Worm (Caenorhabditis elegans) whole organism, early embryonic: ENCODE measurements around the gene epg-9.
A peak's percentile ranks its signal among the peaks of the same experiment; 100 is the strongest.

Experiments
- B0310.2 ChIP-seq: sonication (generic microtip); optimal IDR thresholded peaks from 2 replicates; lab custom pipeline; 2016; ENCODE audit warnings: mild to moderate bottlenecking, missing genetic modification characterization, missing compliant biosample characterization
- F13C5.2 ChIP-seq: sonication (generic microtip); optimal IDR thresholded peaks from 2 replicates; lab custom pipeline; 2017; ENCODE audit warnings: mild to moderate bottlenecking, missing genetic modification characterization, inconsistent platforms, missing compliant biosample characterization
- aly-1 ChIP-seq: sonication (generic microtip); optimal IDR thresholded peaks from 2 replicates; lab custom pipeline; 2016; ENCODE audit warnings: missing genetic modification characterization, missing compliant biosample characterization
- ama-1 ChIP-seq: fragments of 150-350 bp; optimal IDR thresholded peaks from 2 replicates; lab custom pipeline; 2014
- ceh-13 ChIP-seq: fragments of 200-800 bp; sonication (Bioruptor generic); optimal IDR thresholded peaks from 2 replicates; lab custom pipeline; 2018; ENCODE audit warnings: mild to moderate bottlenecking, missing genetic modification characterization, missing compliant biosample characterization
- ceh-36 ChIP-seq: sonication (generic microtip); optimal IDR thresholded peaks from 2 replicates; lab custom pipeline; 2016; ENCODE audit warnings: missing genetic modification characterization, inconsistent platforms, missing compliant biosample characterization
- ets-7 ChIP-seq: sonication (generic microtip); optimal IDR thresholded peaks from 2 replicates; lab custom pipeline; 2016; ENCODE audit warnings: missing genotype, missing genetic modification characterization, missing compliant biosample characterization
- flt-1 ChIP-seq: fragments of 200-800 bp; sonication (Bioruptor generic); IDR thresholded peaks from 2 replicates; pipeline ENCODE4 v1.3.6; 2022; ENCODE audit warnings: missing genetic modification characterization, missing compliant biosample characterization
- hmbx-1 ChIP-seq: sonication (generic microtip); optimal IDR thresholded peaks from 2 replicates; lab custom pipeline; 2016; ENCODE audit warnings: mild to moderate bottlenecking, missing genetic modification characterization, missing compliant biosample characterization
- hmg-4 ChIP-seq: fragments of 200-800 bp; sonication (Bioruptor generic); optimal IDR thresholded peaks from 2 replicates; lab custom pipeline; 2018; ENCODE audit warnings: mild to moderate bottlenecking, missing genetic modification characterization, missing compliant biosample characterization
- hnd-1 ChIP-seq: sonication (generic microtip); optimal IDR thresholded peaks from 2 replicates; lab custom pipeline; 2016; ENCODE audit warnings: missing genetic modification characterization, missing compliant biosample characterization
- pes-1 ChIP-seq: fragments of 200-800 bp; sonication (Bioruptor generic); IDR thresholded peaks from 2 replicates; pipeline ENCODE4 v1.3.6; 2022; ENCODE audit warnings: missing genetic modification reagents, missing genetic modification characterization, missing compliant biosample characterization
- scrt-1 ChIP-seq: fragments of 200-800 bp; sonication (Bioruptor generic); IDR thresholded peaks from 2 replicates; pipeline ENCODE4 v1.3.6; 2022; ENCODE audit warnings: missing genetic modification characterization, missing compliant biosample characterization
- sea-1 ChIP-seq: fragments of 200-800 bp; sonication (Bioruptor generic); conservative IDR thresholded peaks from 2 replicates; pipeline ENCODE4 v1.3.6; 2022; ENCODE audit warnings: missing genetic modification characterization, missing compliant biosample characterization
- tbx-11 ChIP-seq: fragments of 200-800 bp; sonication (Bioruptor generic); IDR thresholded peaks from 2 replicates; pipeline ENCODE4 v1.3.6; 2022; ENCODE audit warnings: missing genetic modification characterization, missing compliant biosample characterization
- tbx-37 ChIP-seq: fragments of 200-800 bp; sonication (Bioruptor generic); conservative IDR thresholded peaks from 2 replicates; pipeline ENCODE4 v1.3.6; 2022; ENCODE audit warnings: missing genetic modification reagents, missing genetic modification characterization, missing compliant biosample characterization
- tra-4 ChIP-seq: sonication (generic microtip); optimal IDR thresholded peaks from 2 replicates; lab custom pipeline; 2017; ENCODE audit warnings: missing genetic modification characterization, missing compliant biosample characterization

epg-9 gene

ce11 chrIV:2640950-2641349 is 40.0 kb downstream of the epg-9 start, which contains the start of the genes mdf-2 and nduv-3:
mdf-2 (minus strand) TSS chrIV:2641125.
nduv-3 (plus strand) TSS chrIV:2641310.
- TF ChIP-seq sea-1: no peak
- TF ChIP-seq B0310.2: no peak

DNA sequence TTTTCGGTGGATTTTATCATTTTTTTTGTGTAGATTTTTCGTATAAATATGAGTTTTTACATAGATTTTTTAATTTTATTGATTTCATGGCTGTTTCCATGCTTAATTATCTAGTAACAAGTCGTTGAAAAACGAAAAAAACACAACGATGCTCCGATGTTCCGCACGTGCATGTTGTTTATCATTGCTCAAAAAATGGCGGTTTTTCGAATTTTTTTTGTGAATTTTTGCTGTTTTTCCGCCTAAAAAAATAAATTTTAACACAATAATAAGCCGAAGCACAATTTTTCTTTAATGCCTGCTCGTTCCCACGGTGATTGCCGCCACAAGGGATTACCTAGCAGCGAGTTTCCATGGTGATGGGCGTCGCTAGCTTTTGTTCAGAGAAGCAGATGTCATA is 41.1 kb downstream of the epg-9 start:
- TF ChIP-seq hnd-1 (tag; lab: Kevin White, UChicago): no peak
- no peak for TF ChIP-seq hmbx-1 (tag; lab: Kevin White, UChicago)
- no peak for TF ChIP-seq F13C5.2 (tag; lab: Kevin White, UChicago)
- no peak for TF ChIP-seq tra-4 (tag; lab: Kevin White, UChicago)
- no peak for TF ChIP-seq ceh-36 (tag; lab: Kevin White, UChicago)
- TF ChIP-seq scrt-1 (GFP tag; lab: Robert Waterston, UW): no peak
- TF ChIP-seq flt-1 (GFP tag; lab: Robert Waterston, UW): no peak
- TF ChIP-seq ama-1: no peak
- TF ChIP-seq pes-1 (GFP tag; lab: Robert Waterston, UW): no peak

DNA sequence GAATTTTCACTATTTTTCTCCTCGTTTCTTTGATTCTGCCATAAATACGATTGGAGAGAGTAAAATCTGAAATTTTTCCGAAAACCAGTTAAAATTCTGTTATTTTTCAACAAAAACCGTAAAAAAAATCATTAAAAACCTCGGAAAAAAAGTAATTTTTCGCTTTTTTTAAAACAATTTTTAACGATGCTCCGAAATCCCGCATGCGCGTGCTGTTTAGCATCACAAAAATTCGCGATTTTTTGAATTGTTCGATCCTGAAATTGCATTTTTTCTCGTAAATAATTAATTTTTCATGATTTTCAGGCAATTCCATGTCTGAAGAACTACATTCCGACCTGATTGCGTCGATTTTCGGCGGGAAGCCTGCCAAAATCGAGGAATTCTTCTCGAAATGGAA is 41.7 kb downstream of the epg-9 start, which contains the start of gene ric-8:
Gene ric-8, plus strand, starts transcription at position 301 of the 400 bp plus-strand sequence.
- no peak for TF ChIP-seq scrt-1 (GFP tag; lab: Robert Waterston, UW)
- TF ChIP-seq flt-1 (GFP tag; lab: Robert Waterston, UW): no peak
- no peak for TF ChIP-seq ets-7 (tag; lab: Kevin White, UChicago)
- TF ChIP-seq ama-1: no peak

DNA sequence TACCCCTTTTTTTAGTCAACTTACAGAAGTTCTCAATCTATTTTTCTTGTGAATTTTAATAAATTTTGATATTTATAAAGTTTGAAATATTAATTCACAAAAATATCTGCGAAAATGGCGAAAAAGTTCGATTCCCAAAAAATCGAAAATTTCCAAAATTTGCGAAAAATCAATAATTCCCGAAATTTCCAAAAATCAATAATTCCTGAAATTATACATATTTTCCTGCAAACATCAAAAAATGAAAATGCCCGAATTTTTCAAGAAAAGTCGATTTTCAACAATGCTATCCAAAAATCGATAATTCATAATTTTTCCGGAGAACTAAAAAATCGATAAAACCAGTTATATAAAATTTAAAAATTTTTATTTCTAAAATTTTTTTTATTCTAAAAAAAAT is 49.1 kb downstream of the epg-9 start:
- TF ChIP-seq pes-1 (GFP tag; lab: Robert Waterston, UW): no peak
- TF ChIP-seq hnd-1 (tag; lab: Kevin White, UChicago): no peak
- TF ChIP-seq scrt-1 (GFP tag; lab: Robert Waterston, UW): no peak
- TF ChIP-seq hmg-4 (GFP tag; lab: Kevin White, UChicago): no peak
- TF ChIP-seq tra-4 (tag; lab: Kevin White, UChicago): no peak
- TF ChIP-seq tbx-11 (GFP tag; lab: Robert Waterston, UW): no peak
- TF ChIP-seq aly-1 (tag; lab: Kevin White, UChicago): no peak
- no peak for TF ChIP-seq ceh-13 (GFP tag; lab: Kevin White, UChicago)
- TF ChIP-seq ets-7 (tag; lab: Kevin White, UChicago): no peak
- no peak for TF ChIP-seq sea-1
- TF ChIP-seq tbx-37 (GFP tag; lab: Robert Waterston, UW): no peak

DNA sequence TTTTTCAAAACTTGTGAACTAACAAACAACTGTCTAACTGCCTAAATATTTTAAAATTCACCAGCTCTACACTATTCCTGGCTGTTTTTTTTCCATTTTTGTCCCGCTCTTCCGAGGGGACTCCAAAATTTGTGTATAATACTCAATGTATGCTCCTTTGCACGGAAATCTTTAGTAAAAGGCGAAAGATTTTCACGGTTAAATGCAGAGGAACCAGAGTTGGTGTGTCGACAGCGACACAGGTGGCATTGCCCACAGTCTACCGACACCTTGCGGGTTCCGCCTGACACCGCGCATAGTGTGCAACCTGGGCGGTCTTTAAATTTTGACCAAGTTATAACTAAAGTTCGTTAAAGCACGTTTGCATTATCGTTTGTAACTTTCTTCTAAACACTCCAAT is 54.0 kb downstream of the epg-9 start:
- TF ChIP-seq sea-1: no peak
- TF ChIP-seq hnd-1 (tag; lab: Kevin White, UChicago): no peak
- TF ChIP-seq tbx-11 (GFP tag; lab: Robert Waterston, UW): no peak
- no peak for TF ChIP-seq flt-1 (GFP tag; lab: Robert Waterston, UW)
- no peak for TF ChIP-seq hmg-4 (GFP tag; lab: Kevin White, UChicago)
- TF ChIP-seq F13C5.2 (tag; lab: Kevin White, UChicago): no peak
- no peak for TF ChIP-seq ets-7 (tag; lab: Kevin White, UChicago)
- no peak for TF ChIP-seq ceh-36 (tag; lab: Kevin White, UChicago)
- TF ChIP-seq ama-1: no peak
- TF ChIP-seq hmbx-1 (tag; lab: Kevin White, UChicago): no peak
- TF ChIP-seq scrt-1 (GFP tag; lab: Robert Waterston, UW): no peak
- TF ChIP-seq ceh-13 (GFP tag; lab: Kevin White, UChicago): no peak
- no peak for TF ChIP-seq tbx-37 (GFP tag; lab: Robert Waterston, UW)
- TF ChIP-seq pes-1 (GFP tag; lab: Robert Waterston, UW): no peak
- no peak for TF ChIP-seq tra-4 (tag; lab: Kevin White, UChicago)

ce11 chrIV:2656400-2657139 is 55.6 kb downstream of the epg-9 start:
- TF ChIP-seq hnd-1 (tag; lab: Kevin White, UChicago) (no peak), pes-1 (GFP tag; lab: Robert Waterston, UW) (peak; percentile 16; the same call in 1 of the 2 replicates)
